Fruit fly (Drosophila melanogaster): ENCODE data around the gene CG4502.
A peak's percentile ranks its signal among the peaks of the same experiment; 100 is the strongest.

Gene CG4502

DNA sequence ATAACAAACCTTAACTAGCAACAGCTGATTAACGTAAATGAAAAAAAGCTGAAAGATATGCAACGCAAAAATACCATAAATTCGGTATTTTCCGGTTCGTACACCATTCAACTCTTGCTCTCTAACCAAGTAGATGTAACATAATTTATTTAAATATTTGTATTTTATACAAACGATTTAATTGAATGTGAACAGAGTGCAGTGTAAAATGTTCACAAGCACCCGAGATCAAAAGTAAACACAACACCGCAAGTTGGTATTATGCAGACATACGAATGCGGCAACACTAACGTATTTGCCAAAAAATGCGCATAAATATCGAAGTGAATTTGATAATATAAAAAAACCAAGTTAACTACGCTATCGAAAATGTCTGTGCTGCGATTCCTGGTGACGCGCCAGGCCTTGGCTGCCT, 22.1 kb downstream of the CG4502 start, which contains the start of gene MICU1 (continued):
- TF ChIP-seq repo (GFP tag; optimal IDR thresholded peaks at IDR 0.05): no peak
- peak; percentile 76 for TF ChIP-seq YL-1 (GFP tag; optimal IDR thresholded peaks at IDR 0.05)
- TF ChIP-seq CG17186 (GFP tag; optimal IDR thresholded peaks at IDR 0.05): no peak
- no peak for TF ChIP-seq pum (GFP tag; optimal IDR thresholded peaks at IDR 0.05)
- TF ChIP-seq CG14667 (GFP tag; IDR thresholded peaks at IDR 0.05): no peak
- TF ChIP-seq HLH4C (GFP tag; IDR thresholded peaks at IDR 0.05; ENCODE audit: partially characterized antibody): no peak
- no peak for TF ChIP-seq schlank (tag; optimal IDR thresholded peaks at IDR 0.05)
- no peak for TF ChIP-seq zen2 (GFP tag; IDR thresholded peaks at IDR 0.05; ENCODE audit: partially characterized antibody)
- TF ChIP-seq CG14965 (GFP tag; optimal IDR thresholded peaks at IDR 0.05; ENCODE audit: borderline replicate concordance): no peak
- TF ChIP-seq bbx (GFP tag; IDR thresholded peaks at IDR 0.05; ENCODE audit: partially characterized antibody): no peak
- TF ChIP-seq lmd (GFP tag; IDR thresholded peaks at IDR 0.05): no peak
- TF ChIP-seq CG8290 (GFP tag; optimal IDR thresholded peaks at IDR 0.05): no peak
- no peak for TF ChIP-seq CG8290 (tag; optimal IDR thresholded peaks at IDR 0.05)
- no peak for TF ChIP-seq Ada2b (GFP tag; IDR thresholded peaks at IDR 0.05)
- TF ChIP-seq Pdp1 (GFP tag; optimal IDR thresholded peaks at IDR 0.05): peak in 1 of 2 experiments; percentile 39
- TF ChIP-seq CG7987 (GFP tag; optimal IDR thresholded peaks at IDR 0.05): peak; percentile 14
- TF ChIP-seq bab2 (GFP tag; optimal IDR thresholded peaks at IDR 0.05): no peak
- no peak for TF ChIP-seq sug (tag; optimal IDR thresholded peaks at IDR 0.05)
- TF ChIP-seq Camta (GFP tag; optimal IDR thresholded peaks at IDR 0.05): no peak
- no peak for TF ChIP-seq slbo (GFP tag; IDR thresholded peaks at IDR 0.05)
- no peak for TF ChIP-seq CG33557 (GFP tag; optimal IDR thresholded peaks at IDR 0.05)
- no peak for TF ChIP-seq run (tag; optimal IDR thresholded peaks at IDR 0.05)
- no peak for TF ChIP-seq CG15696 (tag; optimal IDR thresholded peaks at IDR 0.05)
- peak; percentile 27 for TF ChIP-seq zen (tag; optimal IDR thresholded peaks at IDR 0.05)
- TF ChIP-seq zfh1 (GFP tag; IDR thresholded peaks at IDR 0.05): no peak
- TF ChIP-seq CG10366 (GFP tag; IDR thresholded peaks at IDR 0.05): no peak
- TF ChIP-seq disco-r (GFP tag; optimal IDR thresholded peaks at IDR 0.05): no peak
- TF ChIP-seq Fer1 (GFP tag; optimal IDR thresholded peaks at IDR 0.05): peak; percentile 4
- no peak for TF ChIP-seq CG15514 (GFP tag; optimal IDR thresholded peaks at IDR 0.05)
- no peak for TF ChIP-seq peb (GFP tag; IDR thresholded peaks at IDR 0.05)
- TF ChIP-seq Aef1 (GFP tag; IDR thresholded peaks at IDR 0.05): no peak
- no peak for TF ChIP-seq CG6854 (GFP tag; optimal IDR thresholded peaks at IDR 0.05)
- no peak for TF ChIP-seq CG12942 (GFP tag; optimal IDR thresholded peaks at IDR 0.05)
- TF ChIP-seq corto (GFP tag; optimal IDR thresholded peaks at IDR 0.05): no peak
- no peak for TF ChIP-seq shn (GFP tag; optimal IDR thresholded peaks at IDR 0.05)
- TF ChIP-seq stwl (tag; optimal IDR thresholded peaks at IDR 0.05): peak; percentile 87
- no peak for TF ChIP-seq Sry-β (GFP tag; optimal IDR thresholded peaks at IDR 0.05)
- no peak for TF ChIP-seq cad (GFP tag; optimal IDR thresholded peaks at IDR 0.05)
- peak; percentile 8 for TF ChIP-seq CG13775 (GFP tag; optimal IDR thresholded peaks at IDR 0.05)
- TF ChIP-seq D (optimal IDR thresholded peaks at IDR 0.05): no peak
- no peak for TF ChIP-seq D (GFP tag; optimal IDR thresholded peaks at IDR 0.05)
- no peak for TF ChIP-seq salm (tag; optimal IDR thresholded peaks at IDR 0.05)
- no peak for TF ChIP-seq Dref (GFP tag; IDR thresholded peaks at IDR 0.05)
- no peak for TF ChIP-seq pfk (GFP tag; optimal IDR thresholded peaks at IDR 0.05)
- TF ChIP-seq dm (GFP tag; optimal IDR thresholded peaks at IDR 0.05): no peak
- no peak for TF ChIP-seq gro (GFP tag; optimal IDR thresholded peaks at IDR 0.05)
- TF ChIP-seq CG34224 (GFP tag; IDR thresholded peaks at IDR 0.05; ENCODE audit: partially characterized antibody): no peak
- TF ChIP-seq tx (GFP tag; optimal IDR thresholded peaks at IDR 0.05): no peak
- TF ChIP-seq Elba2 (GFP tag; optimal IDR thresholded peaks at IDR 0.05): no peak
- no peak for TF ChIP-seq CG12155 (GFP tag; optimal IDR thresholded peaks at IDR 0.05)
- no peak for TF ChIP-seq vfl (GFP tag; optimal IDR thresholded peaks at IDR 0.05)
- TF ChIP-seq Ravus (GFP tag; IDR thresholded peaks at IDR 0.05): no peak
- no peak for TF ChIP-seq Dad (GFP tag; optimal IDR thresholded peaks at IDR 0.05)
